Worm (Caenorhabditis elegans) whole organism, L3 larva: ENCODE data around the gene tsr-1.
A peak's percentile ranks its signal among the peaks of the same experiment; 100 is the strongest.

Experiments used
- R02D3.7 ChIP-seq: fragments of 150-350 bp; optimal IDR thresholded peaks from 2 replicates; lab custom pipeline; 2014; ENCODE audit warnings: missing biosample characterization, missing genetic modification characterization
- ZK546.5 ChIP-seq: sonication (generic microtip); optimal IDR thresholded peaks from 2 replicates; lab custom pipeline; 2017; ENCODE audit warnings: missing biosample characterization, missing genetic modification characterization
- aly-2 ChIP-seq: fragments of 150-350 bp; optimal IDR thresholded peaks from 2 replicates; lab custom pipeline; 2014; ENCODE audit warnings: missing biosample characterization, missing genetic modification characterization
- ceh-16 ChIP-seq: sonication (generic microtip); optimal IDR thresholded peaks from 2 replicates; lab custom pipeline; 2017; ENCODE audit warnings: missing biosample characterization, missing genetic modification characterization
- daf-12 ChIP-seq: fragments of 150-350 bp; optimal IDR thresholded peaks from 2 replicates; lab custom pipeline; 2014; ENCODE audit warnings: missing biosample characterization, missing genetic modification reagents, missing genetic modification characterization
- egl-27 ChIP-seq: sonication (generic microtip); optimal IDR thresholded peaks from 4 replicates; lab custom pipeline; 2017; ENCODE audit warnings: missing biosample characterization, missing genetic modification reagents, missing genetic modification characterization
- egl-5 ChIP-seq: fragments of 150-350 bp; optimal IDR thresholded peaks from 2 replicates; lab custom pipeline; 2017; ENCODE audit warnings: missing biosample characterization, missing genetic modification reagents, missing genetic modification characterization, inconsistent platforms
- elt-1 ChIP-seq: fragments of 150-350 bp; optimal IDR thresholded peaks from 2 replicates; lab custom pipeline; 2014; ENCODE audit warnings: missing biosample characterization, missing genetic modification characterization
- elt-2 ChIP-seq: sonication (generic microtip); optimal IDR thresholded peaks from 2 replicates; lab custom pipeline; 2016; ENCODE audit warnings: missing genetic modification reagents, mild to moderate bottlenecking, missing genetic modification characterization, missing compliant biosample characterization
- elt-3 ChIP-seq, 3 experiments: fragments of 150-350 bp in 1 of 3; sonication (generic microtip) in 2 of 3; optimal IDR thresholded peaks; 2 replicates in 2 of 3; 4 replicates in 1 of 3; lab custom pipeline; 2014 to 2017; ENCODE audit warnings: missing biosample characterization in 3 of 3, missing genetic modification characterization in 3 of 3
- eor-1 ChIP-seq, 2 experiments: fragments of 150-350 bp; optimal IDR thresholded peaks; 2 replicates each; lab custom pipeline; 2014 to 2018; ENCODE audit warnings: missing biosample characterization in 2 of 2, missing genetic modification characterization in 2 of 2
- fkh-10 ChIP-seq: sonication (generic microtip); optimal IDR thresholded peaks from 2 replicates; lab custom pipeline; 2017; ENCODE audit warnings: missing biosample characterization, missing genetic modification reagents, missing genetic modification characterization
- fkh-2 ChIP-seq: fragments of 150-350 bp; optimal IDR thresholded peaks from 2 replicates; lab custom pipeline; 2014; ENCODE audit warnings: missing biosample characterization, missing genetic modification reagents, missing genetic modification characterization
- fos-1 ChIP-seq: fragments of 150-350 bp; optimal IDR thresholded peaks from 2 replicates; lab custom pipeline; 2014; ENCODE audit warnings: missing biosample characterization, missing genetic modification characterization
- hmg-11 ChIP-seq: sonication (generic microtip); optimal IDR thresholded peaks from 2 replicates; lab custom pipeline; 2016; ENCODE audit warnings: missing genetic modification characterization, missing compliant biosample characterization
- jun-1 ChIP-seq: fragments of 150-350 bp; optimal IDR thresholded peaks from 2 replicates; lab custom pipeline; 2014; ENCODE audit warnings: missing biosample characterization, missing genetic modification reagents, missing genetic modification characterization
- lin-15B ChIP-seq: fragments of 150-350 bp; optimal IDR thresholded peaks from 2 replicates; lab custom pipeline; 2014; ENCODE audit warnings: missing biosample characterization, missing genetic modification characterization
- lin-39 ChIP-seq: fragments of 150-350 bp; optimal IDR thresholded peaks from 2 replicates; lab custom pipeline; 2018; ENCODE audit warnings: missing biosample characterization, missing genetic modification reagents, missing genetic modification characterization
- mdl-1 ChIP-seq: fragments of 150-350 bp; optimal IDR thresholded peaks from 2 replicates; lab custom pipeline; 2014; ENCODE audit warnings: missing biosample characterization, missing genetic modification characterization
- nfya-1 ChIP-seq: sonication (generic microtip); optimal IDR thresholded peaks from 2 replicates; lab custom pipeline; 2017; ENCODE audit warnings: missing genetic modification characterization, mild to moderate bottlenecking, missing compliant biosample characterization, antibody characterized with exemption, moderate library complexity; ENCODE audit not compliant: insufficient read depth
- nhr-12 ChIP-seq: fragments of 150-350 bp; optimal IDR thresholded peaks from 2 replicates; lab custom pipeline; 2014; ENCODE audit warnings: missing biosample characterization, missing genetic modification characterization
- nhr-23 ChIP-seq: fragments of 150-350 bp; optimal IDR thresholded peaks from 2 replicates; lab custom pipeline; 2014; ENCODE audit warnings: missing biosample characterization, missing genetic modification reagents, missing genetic modification characterization
- nhr-25 ChIP-seq: sonication (generic microtip); optimal IDR thresholded peaks from 2 replicates; lab custom pipeline; 2017; ENCODE audit warnings: missing biosample characterization, missing genetic modification characterization
- nhr-28 ChIP-seq: fragments of 150-350 bp; optimal IDR thresholded peaks from 2 replicates; lab custom pipeline; 2014; ENCODE audit warnings: missing biosample characterization, missing genetic modification characterization
- nhr-43 ChIP-seq: sonication (generic microtip); optimal IDR thresholded peaks from 2 replicates; lab custom pipeline; 2016; ENCODE audit warnings: mild to moderate bottlenecking, missing genetic modification characterization, missing compliant biosample characterization; ENCODE audit not compliant: poor library complexity, severe bottlenecking
- nhr-67 ChIP-seq: fragments of 150-350 bp; optimal IDR thresholded peaks from 2 replicates; lab custom pipeline; 2014; ENCODE audit warnings: missing biosample characterization, missing genetic modification characterization
- nhr-76 ChIP-seq: fragments of 150-350 bp; sonication (generic microtip); optimal IDR thresholded peaks from 5 replicates; lab custom pipeline; 2014; ENCODE audit warnings: missing biosample characterization, missing genetic modification characterization
- pha-4 ChIP-seq: fragments of 150-350 bp; optimal IDR thresholded peaks from 2 replicates; lab custom pipeline; 2014; ENCODE audit warnings: missing biosample characterization, missing genetic modification reagents, missing genetic modification characterization
- pqm-1 ChIP-seq: fragments of 150-350 bp; optimal IDR thresholded peaks from 2 replicates; lab custom pipeline; 2017; ENCODE audit warnings: missing biosample characterization, missing genetic modification characterization, inconsistent platforms
- sea-2 ChIP-seq: fragments of 150-350 bp; sonication (generic microtip); optimal IDR thresholded peaks from 4 replicates; lab custom pipeline; 2014; ENCODE audit warnings: missing biosample characterization, missing genetic modification reagents, missing genetic modification characterization
- skn-1 ChIP-seq: fragments of 150-350 bp; optimal IDR thresholded peaks from 2 replicates; lab custom pipeline; 2014; ENCODE audit warnings: missing biosample characterization, missing genetic modification characterization
- snpc-4 ChIP-seq: fragments of 150-350 bp; optimal IDR thresholded peaks from 2 replicates; lab custom pipeline; 2014; ENCODE audit warnings: missing biosample characterization, missing genetic modification characterization
- tbx-2 ChIP-seq: sonication (generic microtip); optimal IDR thresholded peaks from 2 replicates; lab custom pipeline; 2016; ENCODE audit warnings: mild to moderate bottlenecking, missing genetic modification characterization, missing compliant biosample characterization
- zag-1 ChIP-seq: fragments of 150-350 bp; optimal IDR thresholded peaks from 2 replicates; lab custom pipeline; 2014; ENCODE audit warnings: missing biosample characterization, missing genetic modification characterization

Gene tsr-1

DNA sequence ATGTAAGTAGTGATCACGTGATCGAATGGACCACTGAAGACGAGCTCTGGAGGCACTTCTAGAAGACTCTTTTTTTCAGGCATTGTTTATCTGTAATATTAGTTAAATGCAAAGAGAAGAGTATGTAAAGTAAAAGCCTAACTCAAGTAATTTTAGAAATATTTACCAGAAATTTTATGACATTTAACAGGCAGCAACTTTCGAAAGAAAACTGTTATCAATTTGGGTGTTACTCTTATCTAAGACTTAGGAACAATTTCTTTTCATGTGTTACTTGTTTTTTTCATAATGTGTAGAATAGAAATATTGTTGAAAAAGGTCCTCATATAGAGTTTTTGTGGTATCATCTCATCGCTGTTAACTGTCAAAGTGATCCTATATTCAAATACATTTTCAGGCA lies 55.3 kb downstream of the tsr-1 start, which contains the start of the genes F42G2.5 and F42G2.7:
Gene F42G2.5 (minus strand): TSS at position 101 of the 400 bp plus-strand sequence.
Gene F42G2.7 (plus strand): TSS at position 270 of the 400 bp plus-strand sequence.
- peak; percentile 44 for TF ChIP-seq elt-2 (tag; lab: Kevin White, UChicago)
- no peak for TF ChIP-seq fkh-10 (GFP tag; lab: Kevin White, UChicago)
- no peak for TF ChIP-seq skn-1 (tag; lab: Kevin White, UChicago)

DNA sequence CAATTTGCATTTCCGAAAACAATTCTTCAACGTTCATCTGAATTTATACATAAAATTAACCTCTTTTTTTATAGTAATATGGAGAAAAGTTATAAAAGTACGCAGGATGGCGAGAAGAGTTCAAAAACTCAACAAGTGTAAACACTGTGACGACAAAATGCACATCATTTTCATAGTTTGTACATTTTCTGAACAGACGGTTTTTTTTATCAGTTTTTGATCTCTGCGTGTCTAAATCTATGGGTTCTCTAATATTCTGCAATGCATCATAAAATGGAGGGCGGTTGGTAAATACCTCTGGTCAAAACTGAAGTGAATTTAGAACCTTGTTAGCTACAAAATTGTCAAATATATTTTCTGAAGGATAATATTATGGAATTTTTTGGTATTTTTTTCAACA lies 57.7 kb downstream of the tsr-1 start, which contains the start of gene fbxa-4:
Gene fbxa-4 (minus strand): TSS at position 93 of the 400 bp plus-strand sequence.
- no peak for TF ChIP-seq zag-1 (tag; lab: Kevin White, UChicago)
- no peak for TF ChIP-seq mdl-1 (tag; lab: Kevin White, UChicago)
- TF ChIP-seq nhr-25 (tag; lab: Kevin White, UChicago): no peak
- no peak for TF ChIP-seq lin-15B (tag; lab: Kevin White, UChicago)
- TF ChIP-seq nhr-28 (tag; lab: Kevin White, UChicago): no peak
- no peak for TF ChIP-seq eor-1 (tag; optimal IDR thresholded peaks at IDR 0.05; lab: Kevin White, UChicago)
- TF ChIP-seq fos-1 (tag; lab: Kevin White, UChicago): no peak
- TF ChIP-seq snpc-4 (tag; lab: Kevin White, UChicago): no peak
- no peak for TF ChIP-seq elt-1
- TF ChIP-seq nhr-23 (tag; lab: Kevin White, UChicago): no peak
- no peak for TF ChIP-seq nhr-12 (tag; lab: Kevin White, UChicago)
- no peak for TF ChIP-seq nhr-43
- TF ChIP-seq skn-1 (tag; lab: Kevin White, UChicago): no peak
- TF ChIP-seq lin-39 (tag; lab: Kevin White, UChicago): no peak
- TF ChIP-seq egl-27: no peak
- TF ChIP-seq pha-4 (tag; lab: Kevin White, UChicago): peak; percentile 72
- no peak for TF ChIP-seq nhr-76 (tag; lab: Kevin White, UChicago)
- TF ChIP-seq elt-2 (tag; lab: Kevin White, UChicago): peak; percentile 76
- TF ChIP-seq jun-1 (tag; lab: Kevin White, UChicago): peak; percentile 16
- no peak for TF ChIP-seq aly-2 (tag; lab: Kevin White, UChicago)
- no peak for TF ChIP-seq R02D3.7 (tag; lab: Kevin White, UChicago)
- TF ChIP-seq sea-2 (GFP tag; lab: Kevin White, UChicago): no peak
- TF ChIP-seq nhr-67 (tag; lab: Kevin White, UChicago): no peak
- TF ChIP-seq pqm-1 (tag; lab: Kevin White, UChicago): peak; percentile 70

DNA sequence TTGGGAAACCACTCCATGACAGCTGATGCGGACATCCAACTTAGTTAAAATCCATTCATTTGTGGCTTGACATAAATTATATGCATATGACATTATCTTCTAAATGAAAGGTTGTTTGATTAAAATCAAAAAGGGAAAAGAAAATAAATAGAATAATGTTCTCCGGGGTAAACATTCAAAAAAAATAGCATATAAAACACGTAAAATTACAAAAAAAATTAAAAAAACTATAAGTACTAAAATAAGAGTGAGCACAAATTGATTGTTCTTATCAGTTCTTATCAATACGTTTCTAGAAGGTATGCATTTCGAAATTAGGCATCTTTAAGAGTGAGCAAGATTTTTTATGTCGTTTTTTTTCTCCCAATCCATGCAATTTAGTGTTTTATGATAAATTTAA lies 60.5 kb downstream of the tsr-1 start, which contains the start of gene fbxa-182:
Gene fbxa-182 (minus strand): TSS at position 101 of the 400 bp plus-strand sequence.
- TF ChIP-seq hmg-11 (tag; lab: Kevin White, UChicago) (no peak), pha-4 (tag; lab: Kevin White, UChicago) (peak; percentile 8), ceh-16 (tag; lab: Kevin White, UChicago) (no peak), daf-12 (no peak), ZK546.5 (tag; lab: Kevin White, UChicago) (no peak), elt-2 (tag; lab: Kevin White, UChicago) (peak; percentile 54), pqm-1 (tag; lab: Kevin White, UChicago) (peak; percentile 37), fkh-10 (GFP tag; lab: Kevin White, UChicago) (no peak), nhr-25 (tag; lab: Kevin White, UChicago) (no peak)
- TF ChIP-seq, all 47 proteins: peak for 3

DNA sequence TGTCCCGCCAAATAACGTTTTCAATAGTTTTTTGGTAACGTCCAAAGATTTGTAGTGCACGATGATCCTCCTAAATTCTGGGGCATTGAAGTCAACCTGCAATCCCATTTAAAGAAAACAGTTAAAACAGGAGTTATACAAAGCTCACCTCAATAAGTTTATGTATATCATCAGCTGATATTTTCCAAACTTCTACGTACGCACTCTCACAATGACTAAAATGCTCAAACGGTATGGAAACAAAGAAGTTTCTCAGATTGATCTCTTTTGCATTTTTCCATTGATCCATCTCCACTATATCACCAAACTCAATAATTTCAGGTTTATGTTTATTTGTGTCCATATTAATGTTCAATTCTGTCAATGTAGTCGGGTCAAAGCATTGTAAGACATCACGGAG lies 61.6 kb downstream of the tsr-1 start:
- TF ChIP-seq egl-5 (tag; lab: Kevin White, UChicago) (no peak), ceh-16 (tag; lab: Kevin White, UChicago) (no peak), pha-4 (tag; lab: Kevin White, UChicago) (no peak), tbx-2 (tag; lab: Kevin White, UChicago) (no peak), aly-2 (tag; lab: Kevin White, UChicago) (no peak), elt-3 (tag; optimal IDR thresholded peaks at IDR 0.05; lab: Kevin White, UChicago) (no peak), pqm-1 (tag; lab: Kevin White, UChicago) (no peak), nfya-1 (tag; lab: Kevin White, UChicago) (no peak), fkh-2 (tag; lab: Kevin White, UChicago) (no peak), lin-15B (tag; lab: Kevin White, UChicago) (no peak), snpc-4 (tag; lab: Kevin White, UChicago) (no peak), nhr-23 (tag; lab: Kevin White, UChicago) (no peak), nhr-28 (tag; lab: Kevin White, UChicago) (no peak), daf-12 (no peak)
- TF ChIP-seq, all 47 proteins: peak for 0
